Worm (Caenorhabditis elegans) whole organism, midembryonic: ENCODE results near the gene col-73.

Source experiments
- T22C8.4 ChIP-seq: fragments of 200-800 bp; sonication (Bioruptor generic); IDR thresholded peaks from 2 replicates; pipeline ENCODE4 v1.3.6; 2022; ENCODE audit warnings: missing genetic modification characterization, missing compliant biosample characterization
- cog-1 ChIP-seq: sonication (generic microtip); optimal IDR thresholded peaks from 2 replicates; lab custom pipeline; 2016; ENCODE audit warnings: missing genetic modification characterization, missing compliant biosample characterization
- tab-1 ChIP-seq: fragments of 200-800 bp; sonication (Bioruptor generic); IDR thresholded peaks from 2 replicates; pipeline ENCODE4 v1.3.6; 2022; ENCODE audit warnings: missing genetic modification characterization, missing compliant biosample characterization

ce11 chrII:4902035-4902434 is 29.1 kb upstream of the col-73 start, which contains the start of gene R05F9.9:
- TF ChIP-seq tab-1 (GFP tag; lab: Robert Waterston, UW) (no peak), T22C8.4 (GFP tag; lab: Robert Waterston, UW) (peak; percentile 80), cog-1 (tag; lab: Kevin White, UChicago) (no peak)
